Worm (Caenorhabditis elegans) whole organism, mixed stage, embryonic: ENCODE measurements around the gene R186.8.

Experiments
- cnd-1 ChIP-seq: fragments of 200-800 bp; sonication (Bioruptor generic); optimal IDR thresholded peaks from 2 replicates; lab custom pipeline; 2018; ENCODE audit warnings: mild to moderate bottlenecking, missing genetic modification characterization, missing compliant biosample characterization
- elt-1 ChIP-seq: sonication (generic microtip); optimal IDR thresholded peaks from 2 replicates; lab custom pipeline; 2017; ENCODE audit warnings: missing genetic modification characterization, mild to moderate bottlenecking, missing compliant biosample characterization, antibody characterized with exemption, moderate library complexity, borderline replicate concordance; ENCODE audit not compliant: insufficient read depth
- elt-3 ChIP-seq: fragments of 150-350 bp; optimal IDR thresholded peaks from 2 replicates; lab custom pipeline; 2014; ENCODE audit warnings: missing biosample characterization, missing genetic modification characterization
- hlh-1 ChIP-seq: fragments of 150-350 bp; optimal IDR thresholded peaks from 2 replicates; lab custom pipeline; 2014; ENCODE audit warnings: missing biosample characterization, missing genetic modification reagents, missing genetic modification characterization
- lin-13 ChIP-seq: fragments of 150-350 bp; optimal IDR thresholded peaks from 2 replicates; lab custom pipeline; 2014; ENCODE audit warnings: missing biosample characterization, missing genetic modification characterization
- nhr-12 ChIP-seq: fragments of 150-350 bp; optimal IDR thresholded peaks from 2 replicates; lab custom pipeline; 2014; ENCODE audit warnings: missing biosample characterization, missing genetic modification characterization
- nhr-237 ChIP-seq: fragments of 150-350 bp; optimal IDR thresholded peaks from 2 replicates; lab custom pipeline; 2014; ENCODE audit warnings: missing biosample characterization, missing genetic modification characterization
- nhr-28 ChIP-seq: fragments of 150-350 bp; optimal IDR thresholded peaks from 2 replicates; lab custom pipeline; 2014; ENCODE audit warnings: missing biosample characterization, missing genetic modification characterization
- snpc-4 ChIP-seq: fragments of 150-350 bp; optimal IDR thresholded peaks from 2 replicates; lab custom pipeline; 2014; ENCODE audit warnings: missing biosample characterization, missing genetic modification characterization
- unc-39 ChIP-seq: fragments of 150-350 bp; optimal IDR thresholded peaks from 2 replicates; lab custom pipeline; 2014; ENCODE audit warnings: missing biosample characterization, missing genetic modification characterization
- unc-62 ChIP-seq: fragments of 150-350 bp; optimal IDR thresholded peaks from 2 replicates; lab custom pipeline; 2014; ENCODE audit warnings: missing biosample characterization, missing genetic modification reagents, missing genetic modification characterization

- TF ChIP-seq nhr-28 (tag; lab: Kevin White, UChicago): no peak
- no peak for TF ChIP-seq nhr-237 (tag; lab: Kevin White, UChicago)
- TF ChIP-seq lin-13 (tag; lab: Kevin White, UChicago): no peak
- no peak for TF ChIP-seq unc-39 (tag; lab: Kevin White, UChicago)
- TF ChIP-seq unc-62 (GFP tag; lab: Kevin White, UChicago): no peak
- no peak for TF ChIP-seq hlh-1 (tag; lab: Kevin White, UChicago)
- TF ChIP-seq elt-3: no peak
- no peak for TF ChIP-seq elt-1
- no peak for TF ChIP-seq cnd-1 (tag; lab: Kevin White, UChicago)
- TF ChIP-seq snpc-4: no peak
- no peak for TF ChIP-seq nhr-12 (tag; lab: Kevin White, UChicago)
Observed at ce11 chrV:12933654-12934053, 34.1 kb downstream of the R186.8 start.
